Worm (Caenorhabditis elegans) whole organism, late embryonic: ENCODE results near the gene R09A8.2.

Experiments
- F13H6.1 ChIP-seq: sonication (generic microtip); optimal IDR thresholded peaks from 2 replicates; lab custom pipeline; 2016; ENCODE audit warnings: missing genetic modification characterization, missing compliant biosample characterization
- K09A11.1 ChIP-seq: sonication (generic microtip); optimal IDR thresholded peaks from 2 replicates; lab custom pipeline; 2017; ENCODE audit warnings: antibody characterized with exemption, mild to moderate bottlenecking, missing genetic modification characterization, missing compliant biosample characterization; ENCODE audit not compliant: insufficient read depth
- T23F11.4 ChIP-seq: fragments of 200-800 bp; sonication (Bioruptor generic); optimal IDR thresholded peaks from 2 replicates; lab custom pipeline; 2018; ENCODE audit warnings: mild to moderate bottlenecking, missing genetic modification characterization, missing compliant biosample characterization
- ahr-1 ChIP-seq: sonication (generic microtip); optimal IDR thresholded peaks from 2 replicates; lab custom pipeline; 2016; ENCODE audit warnings: missing genetic modification characterization, missing compliant biosample characterization
- ceh-14 ChIP-seq: sonication (generic microtip); optimal IDR thresholded peaks from 2 replicates; lab custom pipeline; 2016; ENCODE audit warnings: missing genotype, missing genetic modification characterization, missing compliant biosample characterization
- ceh-18 ChIP-seq: sonication (generic microtip); optimal IDR thresholded peaks from 2 replicates; lab custom pipeline; 2016; ENCODE audit warnings: missing genetic modification characterization, missing compliant biosample characterization
- ceh-19 ChIP-seq: fragments of 200-800 bp; sonication (Bioruptor generic); optimal IDR thresholded peaks from 2 replicates; lab custom pipeline; 2018; ENCODE audit warnings: mild to moderate bottlenecking, missing genetic modification characterization, missing compliant biosample characterization
- ceh-24 ChIP-seq: sonication (generic microtip); optimal IDR thresholded peaks from 2 replicates; lab custom pipeline; 2016; ENCODE audit warnings: mild to moderate bottlenecking, missing genetic modification characterization, missing compliant biosample characterization
- ceh-30 ChIP-seq: fragments of 150-350 bp; optimal IDR thresholded peaks from 2 replicates; lab custom pipeline; 2014; ENCODE audit warnings: missing biosample characterization, missing genetic modification characterization
- ceh-34 ChIP-seq: sonication (generic microtip); optimal IDR thresholded peaks from 2 replicates; lab custom pipeline; 2016; ENCODE audit warnings: mild to moderate bottlenecking, missing genetic modification characterization, missing compliant biosample characterization
- ceh-6 ChIP-seq: fragments of 200-800 bp; sonication (Bioruptor generic); optimal IDR thresholded peaks from 2 replicates; lab custom pipeline; 2018; ENCODE audit warnings: mild to moderate bottlenecking, missing genetic modification characterization, missing compliant biosample characterization
- ceh-9 ChIP-seq: sonication (generic microtip); optimal IDR thresholded peaks from 2 replicates; lab custom pipeline; 2016; ENCODE audit warnings: mild to moderate bottlenecking, missing genetic modification characterization, inconsistent platforms, missing compliant biosample characterization
- dve-1 ChIP-seq: sonication (generic microtip); optimal IDR thresholded peaks from 2 replicates; lab custom pipeline; 2017; ENCODE audit warnings: antibody characterized with exemption, mild to moderate bottlenecking, missing genetic modification characterization, missing compliant biosample characterization
- elt-4 ChIP-seq: sonication (generic microtip); optimal IDR thresholded peaks from 2 replicates; lab custom pipeline; 2016; ENCODE audit warnings: missing genetic modification characterization, missing compliant biosample characterization
- fax-1 ChIP-seq: sonication (generic microtip); optimal IDR thresholded peaks from 2 replicates; lab custom pipeline; 2016; ENCODE audit warnings: missing genotype, missing genetic modification characterization, missing compliant biosample characterization
- fkh-6 ChIP-seq: sonication (generic microtip); optimal IDR thresholded peaks from 2 replicates; lab custom pipeline; 2016; ENCODE audit warnings: missing genetic modification characterization, missing compliant biosample characterization
- gmeb-2 ChIP-seq: sonication (generic microtip); optimal IDR thresholded peaks from 2 replicates; lab custom pipeline; 2016; ENCODE audit warnings: missing genetic modification characterization, inconsistent platforms, missing compliant biosample characterization
- hlh-15 ChIP-seq: sonication (generic microtip); optimal IDR thresholded peaks from 2 replicates; lab custom pipeline; 2016; ENCODE audit warnings: missing genetic modification characterization, missing compliant biosample characterization
- hlh-6 ChIP-seq: sonication (generic microtip); optimal IDR thresholded peaks from 2 replicates; lab custom pipeline; 2016; ENCODE audit warnings: missing genotype, missing genetic modification characterization, missing compliant biosample characterization
- lim-6 ChIP-seq: sonication (generic microtip); optimal IDR thresholded peaks from 2 replicates; lab custom pipeline; 2016; ENCODE audit warnings: missing genetic modification characterization, missing compliant biosample characterization
- lin-11 ChIP-seq: fragments of 200-800 bp; sonication (Bioruptor generic); optimal IDR thresholded peaks from 2 replicates; lab custom pipeline; 2018; ENCODE audit warnings: mild to moderate bottlenecking, missing genetic modification characterization, missing compliant biosample characterization
- mec-3 ChIP-seq: sonication (generic microtip); optimal IDR thresholded peaks from 2 replicates; lab custom pipeline; 2016; ENCODE audit warnings: borderline replicate concordance, missing genetic modification characterization, missing compliant biosample characterization
- nfya-1 ChIP-seq: sonication (generic microtip); optimal IDR thresholded peaks from 2 replicates; lab custom pipeline; 2017; ENCODE audit warnings: missing genetic modification characterization, mild to moderate bottlenecking, missing compliant biosample characterization, antibody characterized with exemption, moderate library complexity
- nhr-232 ChIP-seq: sonication (generic microtip); optimal IDR thresholded peaks from 2 replicates; lab custom pipeline; 2016; ENCODE audit warnings: missing genetic modification characterization, missing compliant biosample characterization
- npax-4 ChIP-seq: sonication (generic microtip); optimal IDR thresholded peaks from 2 replicates; lab custom pipeline; 2016; ENCODE audit warnings: missing genetic modification characterization, missing compliant biosample characterization
- odd-2 ChIP-seq: sonication (generic microtip); optimal IDR thresholded peaks from 2 replicates; lab custom pipeline; 2017; ENCODE audit warnings: antibody characterized with exemption, mild to moderate bottlenecking, missing genetic modification characterization, missing compliant biosample characterization
- pag-3 ChIP-seq: sonication (generic microtip); optimal IDR thresholded peaks from 2 replicates; lab custom pipeline; 2016; ENCODE audit warnings: missing compliant biosample characterization, missing genetic modification characterization, borderline replicate concordance
- pat-9 ChIP-seq: fragments of 200-800 bp; sonication (Bioruptor generic); optimal IDR thresholded peaks from 2 replicates; lab custom pipeline; 2018; ENCODE audit warnings: mild to moderate bottlenecking, missing genetic modification characterization, moderate library complexity, missing compliant biosample characterization
- pax-1 ChIP-seq: fragments of 150-350 bp; optimal IDR thresholded peaks from 2 replicates; lab custom pipeline; 2014; ENCODE audit warnings: missing biosample characterization, missing genetic modification characterization
- pha-2 ChIP-seq: sonication (generic microtip); optimal IDR thresholded peaks from 2 replicates; lab custom pipeline; 2017; ENCODE audit warnings: mild to moderate bottlenecking, missing genetic modification characterization, missing compliant biosample characterization
- pha-4 ChIP-seq: fragments of 150-350 bp; optimal IDR thresholded peaks from 2 replicates; lab custom pipeline; 2018; ENCODE audit warnings: missing biosample characterization, missing genetic modification reagents, missing genetic modification characterization
- ref-2 ChIP-seq: sonication (generic microtip); optimal IDR thresholded peaks from 2 replicates; lab custom pipeline; 2016; ENCODE audit warnings: missing genetic modification characterization, missing compliant biosample characterization
- sdc-2 ChIP-seq: sonication (generic microtip); optimal IDR thresholded peaks from 2 replicates; lab custom pipeline; 2016; ENCODE audit warnings: missing genotype, missing genetic modification characterization, missing compliant biosample characterization
- sox-2 ChIP-seq: fragments of 200-800 bp; sonication (Bioruptor generic); IDR thresholded peaks from 2 replicates; pipeline ENCODE4 v1.3.6; 2022; ENCODE audit warnings: missing genetic modification reagents, missing genetic modification characterization, missing compliant biosample characterization
- syd-9 ChIP-seq: sonication (generic microtip); optimal IDR thresholded peaks from 2 replicates; lab custom pipeline; 2016; ENCODE audit warnings: mild to moderate bottlenecking, missing genetic modification characterization, moderate library complexity, missing compliant biosample characterization
- tbx-2 ChIP-seq: sonication (generic microtip); optimal IDR thresholded peaks from 2 replicates; lab custom pipeline; 2016; ENCODE audit warnings: missing genetic modification characterization, missing compliant biosample characterization
- tbx-7 ChIP-seq: sonication (generic microtip); optimal IDR thresholded peaks from 2 replicates; lab custom pipeline; 2016; ENCODE audit warnings: missing genotype, missing genetic modification characterization, missing compliant biosample characterization
- unc-55 ChIP-seq: sonication (generic microtip); optimal IDR thresholded peaks from 2 replicates; lab custom pipeline; 2017; ENCODE audit warnings: missing biosample characterization, missing genetic modification reagents, missing genetic modification characterization
- unc-86 ChIP-seq: sonication (generic microtip); optimal IDR thresholded peaks from 2 replicates; lab custom pipeline; 2016; ENCODE audit warnings: missing genetic modification characterization, missing compliant biosample characterization
- zip-5 ChIP-seq: sonication (generic microtip); optimal IDR thresholded peaks from 2 replicates; lab custom pipeline; 2016; ENCODE audit warnings: missing genetic modification characterization, missing compliant biosample characterization
- ztf-16 ChIP-seq: sonication (generic microtip); optimal IDR thresholded peaks from 2 replicates; lab custom pipeline; 2017; ENCODE audit warnings: missing genetic modification characterization, missing compliant biosample characterization

The R09A8.2 gene

ce11 chrX:12645846-12646245, 26.6 kb downstream of the R09A8.2 start:
- TF ChIP-seq dve-1 (tag; lab: Kevin White, UChicago) = no peak
- TF ChIP-seq sox-2 = no peak
- no peak for TF ChIP-seq ceh-9
- no peak for TF ChIP-seq nfya-1
- no peak for TF ChIP-seq ahr-1 (tag; lab: Kevin White, UChicago)
- TF ChIP-seq syd-9 (tag; lab: Kevin White, UChicago) = no peak
- no peak for TF ChIP-seq gmeb-2 (tag; lab: Kevin White, UChicago)
- TF ChIP-seq odd-2 (tag; lab: Kevin White, UChicago) = no peak
- no peak for TF ChIP-seq ztf-16
- TF ChIP-seq pha-4 (tag; lab: Kevin White, UChicago) = no peak
- no peak for TF ChIP-seq pax-1 (tag; lab: Kevin White, UChicago)
- no peak for TF ChIP-seq tbx-2 (tag; lab: Kevin White, UChicago)
- no peak for TF ChIP-seq ref-2 (tag; lab: Kevin White, UChicago)
- no peak for TF ChIP-seq pha-2
- no peak for TF ChIP-seq unc-86 (tag; lab: Kevin White, UChicago)
- TF ChIP-seq elt-4 (tag; lab: Kevin White, UChicago) = no peak
- TF ChIP-seq lin-11 = no peak

ce11 chrX:12646546-12647167, 27.4 kb downstream of the R09A8.2 start, which contains the start of gene zmp-5:
TSS of gene zmp-5 (plus strand) at chrX:12647117.
- no peak for TF ChIP-seq zip-5 (tag; lab: Kevin White, UChicago)
- no peak for TF ChIP-seq pat-9 (tag; lab: Kevin White, UChicago)
- no peak for TF ChIP-seq nhr-232 (tag; lab: Kevin White, UChicago)
- TF ChIP-seq pha-4 (tag; lab: Kevin White, UChicago) = no peak
- no peak for TF ChIP-seq tbx-7
- TF ChIP-seq ceh-30 (tag; lab: Kevin White, UChicago) = no peak
- TF ChIP-seq ceh-14 (tag; lab: Kevin White, UChicago) = no peak
- no peak for TF ChIP-seq fax-1

- TF ChIP-seq fkh-6 (tag; lab: Kevin White, UChicago) (peak; percentile 5), pax-1 (tag; lab: Kevin White, UChicago) (no peak), elt-4 (tag; lab: Kevin White, UChicago) (peak; percentile 83), sdc-2 (tag; lab: Kevin White, UChicago) (peak; percentile 44), ceh-34 (tag; lab: Kevin White, UChicago) (no peak), hlh-6 (peak; percentile 81), ref-2 (tag; lab: Kevin White, UChicago) (peak; percentile 6), ceh-14 (tag; lab: Kevin White, UChicago) (peak; percentile 16)
Measured at ce11 chrX:12655339-12655875, 36.1 kb downstream of the R09A8.2 start.

- TF ChIP-seq ref-2 (tag; lab: Kevin White, UChicago) (peak; percentile 0), ceh-6 (GFP tag; lab: Kevin White, UChicago) (no peak), mec-3 (tag; lab: Kevin White, UChicago) (peak; percentile 14), T23F11.4 (GFP tag; lab: Kevin White, UChicago) (no peak)
Measured at ce11 chrX:12656420-12657033, 37.3 kb downstream of the R09A8.2 start.

- TF ChIP-seq ceh-24 = no peak
- TF ChIP-seq hlh-15 (tag; lab: Kevin White, UChicago) = no peak
- TF ChIP-seq ceh-30 (tag; lab: Kevin White, UChicago) = no peak
- no peak for TF ChIP-seq lin-11
- TF ChIP-seq ahr-1 (tag; lab: Kevin White, UChicago) = no peak
- TF ChIP-seq ceh-18 (tag; lab: Kevin White, UChicago) = no peak
- TF ChIP-seq mec-3 (tag; lab: Kevin White, UChicago) = no peak
- no peak for TF ChIP-seq npax-4
- TF ChIP-seq elt-4 (tag; lab: Kevin White, UChicago) = no peak
- TF ChIP-seq lim-6 (tag; lab: Kevin White, UChicago) = no peak
- TF ChIP-seq unc-55 = no peak
- TF ChIP-seq pag-3 (tag; lab: Kevin White, UChicago) = no peak
- TF ChIP-seq F13H6.1 (tag; lab: Kevin White, UChicago) = no peak
- no peak for TF ChIP-seq tbx-2 (tag; lab: Kevin White, UChicago)
- TF ChIP-seq K09A11.1 (tag; lab: Kevin White, UChicago) = no peak
- TF ChIP-seq ceh-19 (GFP tag; lab: Kevin White, UChicago) = no peak
Measured at ce11 chrX:12659814-12660213, 40.5 kb downstream of the R09A8.2 start, which contains the start of gene C02B4.3. TSS of gene C02B4.3 (minus strand) at chrX:12659847.
